Worm (Caenorhabditis elegans) whole organism, L3 larva: ENCODE results near the gene T13C5.9.

Experiments used
- ceh-82 ChIP-seq: fragments of 150-350 bp; optimal IDR thresholded peaks from 2 replicates; lab custom pipeline; 2014; ENCODE audit warnings: missing biosample characterization, missing genetic modification characterization
- daf-12 ChIP-seq: fragments of 150-350 bp; optimal IDR thresholded peaks from 2 replicates; lab custom pipeline; 2014; ENCODE audit warnings: missing biosample characterization, missing genetic modification reagents, missing genetic modification characterization
- egl-27 ChIP-seq: sonication (generic microtip); optimal IDR thresholded peaks from 4 replicates; lab custom pipeline; 2017; ENCODE audit warnings: missing biosample characterization, missing genetic modification reagents, missing genetic modification characterization
- elt-3 ChIP-seq, 3 experiments: fragments of 150-350 bp in 1 of 3; sonication (generic microtip) in 2 of 3; optimal IDR thresholded peaks; 2 replicates in 2 of 3; 4 replicates in 1 of 3; lab custom pipeline; 2014 to 2017; ENCODE audit warnings: missing biosample characterization in 3 of 3, missing genetic modification characterization in 3 of 3
- fkh-10 ChIP-seq: sonication (generic microtip); optimal IDR thresholded peaks from 2 replicates; lab custom pipeline; 2017; ENCODE audit warnings: missing biosample characterization, missing genetic modification reagents, missing genetic modification characterization
- jun-1 ChIP-seq: fragments of 150-350 bp; optimal IDR thresholded peaks from 2 replicates; lab custom pipeline; 2014; ENCODE audit warnings: missing biosample characterization, missing genetic modification reagents, missing genetic modification characterization
- mdl-1 ChIP-seq: fragments of 150-350 bp; optimal IDR thresholded peaks from 2 replicates; lab custom pipeline; 2014; ENCODE audit warnings: missing biosample characterization, missing genetic modification characterization
- nfya-1 ChIP-seq: sonication (generic microtip); optimal IDR thresholded peaks from 2 replicates; lab custom pipeline; 2017; ENCODE audit warnings: missing genetic modification characterization, mild to moderate bottlenecking, missing compliant biosample characterization, antibody characterized with exemption, moderate library complexity; ENCODE audit not compliant: insufficient read depth
- nhr-12 ChIP-seq: fragments of 150-350 bp; optimal IDR thresholded peaks from 2 replicates; lab custom pipeline; 2014; ENCODE audit warnings: missing biosample characterization, missing genetic modification characterization
- nhr-237 ChIP-seq: fragments of 150-350 bp; optimal IDR thresholded peaks from 2 replicates; lab custom pipeline; 2014; ENCODE audit warnings: missing biosample characterization, missing genetic modification characterization
- unc-39 ChIP-seq: sonication (generic microtip); optimal IDR thresholded peaks from 4 replicates; lab custom pipeline; 2017; ENCODE audit warnings: missing biosample characterization, missing genetic modification characterization
- unc-62 ChIP-seq: fragments of 150-350 bp; sonication (generic microtip); optimal IDR thresholded peaks from 4 replicates; lab custom pipeline; 2014; ENCODE audit warnings: missing biosample characterization, missing genetic modification reagents, missing genetic modification characterization
- ztf-11 ChIP-seq: fragments of 150-350 bp; optimal IDR thresholded peaks from 2 replicates; lab custom pipeline; 2014; ENCODE audit warnings: missing biosample characterization, missing genetic modification characterization

- TF ChIP-seq mdl-1 (tag; lab: Kevin White, UChicago): no peak
- TF ChIP-seq ceh-82 (tag; lab: Kevin White, UChicago): no peak
- no peak for TF ChIP-seq elt-3 (tag; optimal IDR thresholded peaks at IDR 0.05; lab: Kevin White, UChicago)
- no peak for TF ChIP-seq unc-39 (tag; lab: Kevin White, UChicago)
- no peak for TF ChIP-seq fkh-10
- no peak for TF ChIP-seq unc-62
- no peak for TF ChIP-seq nhr-237
- TF ChIP-seq jun-1 (tag; lab: Kevin White, UChicago): no peak
- TF ChIP-seq daf-12: no peak
- TF ChIP-seq egl-27 (tag; lab: Kevin White, UChicago): no peak
- TF ChIP-seq ztf-11 (tag; lab: Kevin White, UChicago): no peak
- no peak for TF ChIP-seq nfya-1 (tag; lab: Kevin White, UChicago)
- TF ChIP-seq nhr-12: no peak
These were observed 29.6 kb upstream of the T13C5.9 start, which contains the start of gene odd-2 for ce11 chrX:6160427-6160826.
